Fruit fly (Drosophila melanogaster): Measurements from ENCODE around the gene Spp.

- no peak for TF ChIP-seq eve (GFP tag; optimal IDR thresholded peaks at IDR 0.05)
- no peak for TF ChIP-seq CG4360 (GFP tag; IDR thresholded peaks at IDR 0.05)
- no peak for TF ChIP-seq kni (GFP tag; optimal IDR thresholded peaks at IDR 0.05)
- no peak for TF ChIP-seq sima (GFP tag; optimal IDR thresholded peaks at IDR 0.05)
- TF ChIP-seq Spps (tag; optimal IDR thresholded peaks at IDR 0.05), result no peak
- no peak for TF ChIP-seq zen2 (GFP tag; IDR thresholded peaks at IDR 0.05; ENCODE audit: partially characterized antibody)
Observed at dm6 chr2L:543799-544198, 654 bp downstream of the Spp start.

All from whole organism, embryonic.